Worm (Caenorhabditis elegans): ENCODE data around the gene T05C12.1.

Gene T05C12.1

DNA sequence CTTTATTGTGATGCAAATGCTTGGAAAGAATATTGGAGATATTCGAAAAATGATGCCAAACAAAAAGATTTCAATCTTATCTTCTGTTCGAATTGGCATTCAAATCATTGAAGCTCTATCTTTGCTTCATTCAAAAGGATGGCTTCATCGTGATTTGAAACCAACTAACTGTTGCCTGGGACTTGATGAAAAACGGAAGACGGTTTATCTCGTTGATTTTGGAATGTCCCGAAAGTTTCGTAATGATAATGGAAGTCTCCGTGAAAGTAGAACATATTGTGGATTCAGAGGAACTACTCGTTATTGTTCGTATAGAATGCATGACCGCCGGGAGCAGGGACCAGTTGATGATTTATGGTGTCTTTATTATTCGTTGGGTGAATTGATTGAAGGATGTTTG, 668 bp downstream of the T05C12.1 start:
- TF ChIP-seq W03F9.2 (tag; optimal IDR thresholded peaks at IDR 0.05) = no peak
- TF ChIP-seq him-1 (tag; optimal IDR thresholded peaks at IDR 0.05) = no peak
- no peak for TF ChIP-seq dao-5 (tag; optimal IDR thresholded peaks at IDR 0.05)

DNA sequence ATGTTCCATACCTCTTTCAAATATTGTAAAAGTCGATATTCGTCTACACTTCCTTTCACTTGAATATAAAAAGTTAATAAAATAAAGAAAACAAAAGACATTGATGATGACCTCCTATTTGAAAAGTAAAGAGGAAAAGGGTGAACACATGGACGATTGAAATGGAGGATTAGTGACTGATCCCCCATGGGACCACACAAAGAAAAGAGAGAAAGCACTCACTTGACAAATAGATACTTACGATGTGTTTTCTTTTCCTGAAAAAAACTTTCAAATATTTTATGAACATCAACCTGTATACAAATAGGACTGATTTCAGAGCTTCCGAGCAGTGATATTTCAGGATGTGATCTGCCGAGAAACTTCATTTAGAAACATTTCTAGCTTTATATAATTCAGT, 3.6 kb downstream of the T05C12.1 start, which contains the start of gene acr-14:
acr-14 (minus strand) TSS at position 101 of the 400 bp plus-strand sequence.
- TF ChIP-seq dao-5 (tag; optimal IDR thresholded peaks at IDR 0.05) = no peak
- TF ChIP-seq him-1 (tag; optimal IDR thresholded peaks at IDR 0.05) = no peak
- TF ChIP-seq W03F9.2 (tag; optimal IDR thresholded peaks at IDR 0.05) = no peak

DNA sequence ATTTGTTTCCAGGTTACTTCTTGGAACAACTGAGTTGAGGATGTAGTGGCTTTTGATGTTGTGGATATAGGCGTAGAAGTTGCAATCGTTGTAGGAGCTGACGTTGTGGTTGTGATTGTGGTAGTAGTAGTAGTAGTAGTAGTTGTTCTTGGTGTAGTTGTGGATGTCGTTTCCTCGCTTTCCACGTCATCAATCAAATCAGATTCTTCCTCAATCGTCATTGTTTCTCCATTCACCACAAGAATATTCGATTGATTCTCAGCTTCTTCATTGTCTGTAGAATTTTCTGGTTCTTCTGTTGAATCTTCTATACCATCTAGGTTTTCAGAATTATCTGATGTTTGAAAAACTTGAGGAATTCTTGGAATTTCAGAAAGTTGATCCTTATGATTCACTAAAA, 5.1 kb downstream of the T05C12.1 start:
- TF ChIP-seq him-1 (tag; optimal IDR thresholded peaks at IDR 0.05) = no peak
- TF ChIP-seq dao-5 (tag; optimal IDR thresholded peaks at IDR 0.05) = no peak
- TF ChIP-seq W03F9.2 (tag; optimal IDR thresholded peaks at IDR 0.05) = no peak

DNA sequence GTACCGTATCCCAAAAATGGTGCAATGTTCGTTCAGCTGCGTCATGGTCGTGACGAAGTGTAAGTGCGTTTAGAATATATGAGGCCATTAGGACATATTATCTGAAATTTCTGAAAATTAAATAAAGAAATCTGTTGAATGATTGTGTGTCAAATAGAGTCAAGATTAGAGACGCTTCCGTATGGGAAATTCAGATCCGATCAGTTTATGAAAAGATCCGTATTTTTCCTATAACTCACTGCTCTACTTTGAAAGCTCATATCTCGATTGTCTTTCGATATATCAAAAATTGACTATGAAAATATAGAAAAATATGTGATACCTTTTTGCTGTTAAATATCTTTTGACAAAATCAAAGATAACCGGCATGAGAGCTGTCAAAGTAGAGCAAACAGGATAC, 6.8 kb downstream of the T05C12.1 start, which contains the start of gene T05C12.4:
T05C12.4 (minus strand) TSS at position 101 of the 400 bp plus-strand sequence.
- TF ChIP-seq W03F9.2 (tag; optimal IDR thresholded peaks at IDR 0.05) = no peak
- TF ChIP-seq him-1 (tag; optimal IDR thresholded peaks at IDR 0.05) = no peak
- TF ChIP-seq dao-5 (tag; optimal IDR thresholded peaks at IDR 0.05) = no peak

DNA sequence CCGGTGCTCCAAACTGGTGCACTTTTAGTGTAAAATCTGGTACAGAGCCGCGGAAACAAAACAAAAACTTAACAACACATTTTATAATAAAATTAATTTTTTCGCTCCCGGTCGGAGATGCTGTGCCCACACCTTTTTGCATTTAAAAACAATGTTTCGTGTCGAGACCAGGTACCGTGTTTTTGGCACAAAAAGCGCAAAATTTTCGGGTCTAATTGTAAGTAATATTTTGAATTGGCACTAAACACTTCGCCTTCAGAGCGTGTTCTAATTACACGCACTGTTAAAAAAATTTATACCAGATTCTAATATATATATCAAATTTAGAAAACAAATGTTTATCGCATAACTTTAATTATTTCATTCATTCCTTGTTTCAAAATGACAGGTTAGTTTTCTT, 8.0 kb downstream of the T05C12.1 start, which contains the start of gene dylt-3:
dylt-3 (plus strand) TSS at position 301 of the 400 bp plus-strand sequence.
- no peak for TF ChIP-seq W03F9.2 (tag; optimal IDR thresholded peaks at IDR 0.05)
- no peak for TF ChIP-seq him-1 (tag; optimal IDR thresholded peaks at IDR 0.05)
- TF ChIP-seq dao-5 (tag; optimal IDR thresholded peaks at IDR 0.05) = no peak

DNA sequence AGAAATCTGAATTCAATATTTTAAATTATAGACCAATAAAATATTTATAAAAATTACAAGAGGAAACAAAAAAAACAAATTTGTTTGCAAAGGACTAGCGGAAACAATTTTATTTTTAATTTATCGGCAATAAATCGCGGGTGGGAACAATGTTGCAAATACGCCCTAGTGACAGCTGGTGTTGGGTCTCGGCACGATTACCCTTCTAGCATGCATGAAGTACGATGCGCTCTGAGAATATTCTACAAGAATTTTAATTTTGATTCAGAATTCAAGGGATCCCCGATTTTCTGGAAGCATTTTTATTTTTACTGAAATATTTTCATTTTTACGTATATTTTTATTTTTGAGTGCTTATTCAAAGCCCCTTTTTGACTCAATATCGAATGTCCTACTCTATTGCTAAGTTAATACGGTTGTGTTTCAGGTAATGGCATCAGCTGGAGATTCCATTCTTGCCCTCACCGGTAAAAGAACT, 11.6 kb downstream of the T05C12.1 start, which contains the start of the genes mig-5 and cct-1:
mig-5 (minus strand) TSS at position 8 of the 478 bp plus-strand sequence.
cct-1 (plus strand) TSS at position 428 of the 478 bp plus-strand sequence.
- TF ChIP-seq dao-5 (tag; optimal IDR thresholded peaks at IDR 0.05) (no peak), him-1 (tag; optimal IDR thresholded peaks at IDR 0.05) (peak; percentile 84), W03F9.2 (tag; optimal IDR thresholded peaks at IDR 0.05) (peak; percentile 96)

DNA sequence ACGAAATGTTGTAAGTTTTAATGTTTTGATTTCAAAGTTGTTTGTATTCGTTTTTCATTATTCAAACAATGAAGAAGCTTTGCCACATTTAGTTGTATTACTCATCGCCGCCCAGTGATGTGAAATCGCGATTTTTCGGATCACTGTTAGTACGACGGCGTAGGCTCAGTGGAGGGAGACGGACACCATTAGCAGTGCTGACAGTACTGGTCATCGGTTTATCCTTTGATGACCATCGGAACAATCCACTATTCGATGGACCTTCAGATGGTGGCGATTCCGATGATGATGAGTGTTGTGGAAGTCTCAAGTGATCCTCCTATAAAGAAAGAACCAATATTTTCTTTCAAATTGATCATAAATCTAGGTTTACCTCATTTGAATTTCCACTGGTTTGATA, 14.0 kb downstream of the T05C12.1 start:
- no peak for TF ChIP-seq dao-5 (tag; optimal IDR thresholded peaks at IDR 0.05)

DNA sequence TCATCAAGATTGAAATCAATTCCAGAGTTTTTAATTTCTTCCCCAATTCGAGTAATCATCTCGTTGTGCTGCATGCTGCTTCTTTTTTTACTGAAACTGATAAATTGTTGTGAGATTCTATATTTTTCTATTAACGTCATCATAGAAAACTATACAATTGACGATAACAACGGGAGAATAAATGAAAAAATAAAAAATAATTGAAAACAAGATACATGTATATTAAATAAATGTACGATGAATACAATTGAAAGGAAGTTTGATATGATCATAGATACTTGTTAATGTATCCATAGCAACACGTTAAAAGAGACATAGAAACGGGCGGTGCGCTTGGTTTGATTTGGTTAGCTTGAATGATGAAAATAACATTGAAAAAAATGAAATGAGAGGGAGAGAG, 17.0 kb downstream of the T05C12.1 start, which contains the start of gene T05C12.8:
T05C12.8 (minus strand) TSS at position 101 of the 400 bp plus-strand sequence.
- TF ChIP-seq dao-5 (tag; optimal IDR thresholded peaks at IDR 0.05) (no peak), W03F9.2 (tag; optimal IDR thresholded peaks at IDR 0.05) (no peak), him-1 (tag; optimal IDR thresholded peaks at IDR 0.05) (no peak)

DNA sequence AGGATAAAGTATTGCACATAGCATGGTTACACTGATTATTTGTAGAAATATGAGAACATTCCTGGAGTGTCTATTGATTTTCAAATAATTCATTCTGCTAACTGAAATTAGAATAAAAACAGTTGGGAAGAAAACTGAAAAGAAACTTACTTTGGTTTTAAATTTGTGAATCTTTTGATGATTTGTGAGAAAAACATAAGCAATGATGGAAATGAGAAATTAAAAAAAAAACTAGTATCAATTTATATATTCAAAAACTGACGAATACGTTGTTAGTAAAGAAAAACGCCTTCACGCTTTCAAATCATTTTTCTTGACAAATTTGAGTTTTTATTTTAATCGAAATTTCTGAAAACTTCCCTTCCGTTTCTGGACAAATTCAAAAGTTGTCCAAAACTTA, 19.6 kb downstream of the T05C12.1 start, which contains the start of gene T05C12.9:
T05C12.9 (minus strand) TSS at position 101 of the 400 bp plus-strand sequence.
- TF ChIP-seq him-1 (tag; optimal IDR thresholded peaks at IDR 0.05) (no peak), dao-5 (tag; optimal IDR thresholded peaks at IDR 0.05) (no peak), W03F9.2 (tag; optimal IDR thresholded peaks at IDR 0.05) (no peak)

DNA sequence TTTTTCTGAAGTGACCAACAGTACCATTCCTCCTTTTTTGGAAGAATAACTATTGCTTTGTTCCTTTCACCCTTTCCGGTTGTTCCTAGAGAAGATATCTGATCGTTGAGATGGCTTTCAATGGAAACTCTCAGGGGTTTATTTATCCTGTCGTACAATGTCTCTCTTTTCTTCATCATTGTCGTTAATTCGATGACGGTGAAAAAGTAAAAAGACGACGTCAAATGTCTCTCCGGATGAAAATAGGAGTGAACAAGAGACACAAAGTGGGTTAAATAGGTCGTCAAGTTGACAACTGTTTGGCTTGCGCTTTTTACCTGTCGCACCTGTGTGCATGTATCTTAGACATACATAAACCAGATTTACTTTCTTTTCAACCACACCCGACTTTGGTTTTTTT, 20.4 kb downstream of the T05C12.1 start:
- TF ChIP-seq W03F9.2 (tag; optimal IDR thresholded peaks at IDR 0.05) = no peak
- TF ChIP-seq him-1 (tag; optimal IDR thresholded peaks at IDR 0.05) = no peak
- no peak for TF ChIP-seq dao-5 (tag; optimal IDR thresholded peaks at IDR 0.05)

DNA sequence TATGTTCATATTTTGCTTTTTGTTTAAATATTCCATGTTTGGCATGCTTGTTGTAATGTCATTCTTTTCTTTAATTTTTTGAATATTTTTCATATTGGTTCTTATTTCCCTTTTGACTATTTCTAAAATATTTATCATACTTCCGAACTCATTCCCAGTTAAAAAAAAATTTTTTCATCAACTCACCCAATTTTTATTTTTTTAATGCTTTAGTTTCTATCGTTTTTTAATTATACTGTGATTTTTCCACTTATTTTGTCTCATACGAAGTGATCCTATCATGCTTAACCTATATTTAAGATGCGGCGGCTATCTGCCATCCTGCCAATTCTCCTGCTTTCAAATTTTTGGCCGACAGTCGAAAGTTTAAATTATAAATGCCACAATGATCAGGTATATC, 25.0 kb downstream of the T05C12.1 start, which contains the start of gene qua-1:
qua-1 (plus strand) TSS at position 301 of the 400 bp plus-strand sequence.
- TF ChIP-seq him-1 (tag; optimal IDR thresholded peaks at IDR 0.05) (no peak), W03F9.2 (tag; optimal IDR thresholded peaks at IDR 0.05) (no peak), dao-5 (tag; optimal IDR thresholded peaks at IDR 0.05) (no peak)

DNA sequence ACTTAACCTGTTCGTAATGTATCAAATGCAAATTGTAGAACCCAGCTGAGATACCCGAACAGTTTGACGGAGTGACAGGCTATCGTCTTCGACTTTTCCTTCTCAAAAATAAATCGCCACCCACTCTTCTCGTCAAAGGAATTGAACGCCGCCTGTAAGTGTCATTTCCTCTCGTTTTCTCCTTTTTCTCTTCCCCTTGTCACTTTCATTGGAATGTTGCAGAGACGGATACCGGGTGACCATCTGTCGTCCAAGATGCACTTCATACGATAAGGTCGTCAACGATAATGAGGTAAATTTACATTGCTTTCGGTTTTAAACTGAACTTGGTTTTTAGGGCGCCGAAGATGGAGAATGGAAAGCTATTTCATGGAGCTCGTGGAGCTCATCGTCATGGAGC, 26.3 kb downstream of the T05C12.1 start:
- TF ChIP-seq W03F9.2 (tag; optimal IDR thresholded peaks at IDR 0.05) (no peak), him-1 (tag; optimal IDR thresholded peaks at IDR 0.05) (no peak), dao-5 (tag; optimal IDR thresholded peaks at IDR 0.05) (no peak)

DNA sequence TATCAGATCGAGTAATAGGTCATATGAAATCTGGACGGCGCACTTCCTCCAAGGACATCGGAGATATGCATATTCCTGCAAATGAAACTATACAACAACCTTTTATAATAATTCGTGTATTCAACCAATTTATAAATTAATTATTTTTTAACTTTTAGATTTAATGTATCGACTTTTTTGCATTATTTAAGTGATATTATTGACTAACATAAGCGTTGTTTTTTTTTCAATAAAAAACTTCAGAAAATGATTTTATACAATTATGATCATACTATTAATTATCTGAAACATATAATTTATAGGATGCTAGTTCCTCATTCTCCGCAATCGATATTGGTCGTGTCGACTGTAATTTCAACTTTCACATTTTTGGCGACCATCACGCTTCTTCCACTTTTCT, 30.6 kb downstream of the T05C12.1 start, which contains the start of gene col-76:
col-76 (plus strand) TSS at position 301 of the 400 bp plus-strand sequence.
- TF ChIP-seq W03F9.2 (tag; optimal IDR thresholded peaks at IDR 0.05) = no peak
- TF ChIP-seq dao-5 (tag; optimal IDR thresholded peaks at IDR 0.05) = no peak
- no peak for TF ChIP-seq him-1 (tag; optimal IDR thresholded peaks at IDR 0.05)

DNA sequence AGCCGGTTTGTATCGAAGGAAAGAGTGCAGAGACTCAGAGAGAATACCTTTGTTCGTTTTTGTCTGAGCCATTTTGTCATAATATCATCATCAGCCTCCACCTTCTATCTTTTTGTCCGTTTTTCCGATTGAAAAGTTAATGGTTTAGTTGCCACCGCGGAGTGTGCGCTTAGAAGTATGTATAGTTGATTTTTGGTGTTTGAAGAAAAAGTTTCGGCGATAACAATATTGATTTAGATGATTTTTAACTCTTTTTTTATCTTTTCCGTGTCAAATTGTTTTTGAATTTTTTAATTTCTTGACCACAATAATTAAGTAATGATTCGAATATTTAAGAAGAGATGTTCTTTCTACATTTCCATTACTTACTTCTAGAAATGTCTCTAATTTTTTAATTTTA, 32.1 kb downstream of the T05C12.1 start:
- TF ChIP-seq W03F9.2 (tag; optimal IDR thresholded peaks at IDR 0.05) = no peak
- TF ChIP-seq him-1 (tag; optimal IDR thresholded peaks at IDR 0.05) = no peak
- TF ChIP-seq dao-5 (tag; optimal IDR thresholded peaks at IDR 0.05) = no peak

DNA sequence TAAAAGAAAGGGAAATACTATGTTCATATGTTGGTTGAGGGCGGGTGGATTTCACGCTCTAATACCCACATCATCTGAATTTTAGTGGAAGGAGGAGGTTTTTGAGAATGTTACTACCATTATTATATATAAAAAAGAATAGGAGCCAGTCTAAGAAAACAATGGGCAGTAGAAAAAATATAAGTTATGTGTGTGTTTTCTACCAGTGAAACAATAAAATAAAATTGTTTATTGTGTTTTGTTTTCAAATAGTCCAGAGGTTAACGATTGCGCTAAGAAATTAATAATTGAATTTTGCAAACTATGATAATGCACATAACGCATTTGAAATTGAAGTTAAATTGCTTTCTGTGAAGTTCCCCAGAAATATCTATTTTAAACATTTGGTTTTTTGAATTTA, 36.0 kb downstream of the T05C12.1 start, which contains the start of gene M110.8:
M110.8 (minus strand) TSS at position 101 of the 400 bp plus-strand sequence.
- no peak for TF ChIP-seq W03F9.2 (tag; optimal IDR thresholded peaks at IDR 0.05)
- no peak for TF ChIP-seq dao-5 (tag; optimal IDR thresholded peaks at IDR 0.05)
- TF ChIP-seq him-1 (tag; optimal IDR thresholded peaks at IDR 0.05) = no peak
